Worm (Caenorhabditis elegans) whole organism, mixed stage, embryonic: ENCODE measurements around the gene lsm-5.
A peak's percentile ranks its signal among the peaks of the same experiment; 100 is the strongest.
"Not testable (repeated sequence)": the region's sequence is repeated elsewhere in the genome, so short reads cannot be mapped to it uniquely, and the experiment has no call there.

Experiments used
- M03D4.4 ChIP-seq: sonication (generic microtip); optimal IDR thresholded peaks from 2 replicates; lab custom pipeline; 2017; ENCODE audit warnings: mild to moderate bottlenecking, missing genetic modification characterization, missing compliant biosample characterization
- bed-3 ChIP-seq: fragments of 200-800 bp; sonication (Bioruptor generic); optimal IDR thresholded peaks from 3 replicates; lab custom pipeline; 2018; ENCODE audit warnings: mild to moderate bottlenecking, missing genetic modification characterization, moderate library complexity, missing compliant biosample characterization
- blmp-1 ChIP-seq: fragments of 150-350 bp; optimal IDR thresholded peaks from 2 replicates; lab custom pipeline; 2014; ENCODE audit warnings: missing biosample characterization, missing genetic modification characterization
- ceh-39 ChIP-seq: fragments of 150-350 bp; optimal IDR thresholded peaks from 2 replicates; lab custom pipeline; 2014; ENCODE audit warnings: missing biosample characterization, missing genetic modification characterization
- ceh-43 ChIP-seq: fragments of 200-800 bp; sonication (Bioruptor generic); optimal IDR thresholded peaks from 2 replicates; lab custom pipeline; 2018; ENCODE audit warnings: mild to moderate bottlenecking, missing genetic modification characterization, moderate library complexity, missing compliant biosample characterization
- ceh-83 ChIP-seq: fragments of 200-800 bp; sonication (Bioruptor generic); optimal IDR thresholded peaks from 2 replicates; lab custom pipeline; 2018; ENCODE audit warnings: mild to moderate bottlenecking, missing genetic modification characterization, missing compliant biosample characterization
- ces-1 ChIP-seq: fragments of 150-350 bp; optimal IDR thresholded peaks from 2 replicates; lab custom pipeline; 2014; ENCODE audit warnings: missing biosample characterization, missing genetic modification reagents, missing genetic modification characterization
- cnd-1 ChIP-seq: fragments of 200-800 bp; sonication (Bioruptor generic); optimal IDR thresholded peaks from 2 replicates; lab custom pipeline; 2018; ENCODE audit warnings: mild to moderate bottlenecking, missing genetic modification characterization, missing compliant biosample characterization
- drap-1 ChIP-seq: fragments of 200-800 bp; sonication (Bioruptor generic); optimal IDR thresholded peaks from 3 replicates; lab custom pipeline; 2018; ENCODE audit warnings: mild to moderate bottlenecking, missing genetic modification characterization, missing compliant biosample characterization
- elt-1 ChIP-seq: sonication (generic microtip); optimal IDR thresholded peaks from 2 replicates; lab custom pipeline; 2017; ENCODE audit warnings: missing genetic modification characterization, mild to moderate bottlenecking, missing compliant biosample characterization, antibody characterized with exemption, moderate library complexity, borderline replicate concordance; ENCODE audit not compliant: insufficient read depth
- elt-3 ChIP-seq: fragments of 150-350 bp; optimal IDR thresholded peaks from 2 replicates; lab custom pipeline; 2014; ENCODE audit warnings: missing biosample characterization, missing genetic modification characterization
- flh-1 ChIP-seq: fragments of 200-800 bp; sonication (Bioruptor generic); optimal IDR thresholded peaks from 2 replicates; lab custom pipeline; 2018; ENCODE audit warnings: mild to moderate bottlenecking, missing genetic modification characterization, moderate library complexity, missing compliant biosample characterization
- ham-2 ChIP-seq: fragments of 200-800 bp; sonication (Bioruptor generic); optimal IDR thresholded peaks from 2 replicates; lab custom pipeline; 2018; ENCODE audit warnings: mild to moderate bottlenecking, missing genetic modification characterization, missing compliant biosample characterization
- hlh-1 ChIP-seq: fragments of 150-350 bp; optimal IDR thresholded peaks from 2 replicates; lab custom pipeline; 2014; ENCODE audit warnings: missing biosample characterization, missing genetic modification reagents, missing genetic modification characterization
- lin-13 ChIP-seq: fragments of 150-350 bp; optimal IDR thresholded peaks from 2 replicates; lab custom pipeline; 2014; ENCODE audit warnings: missing biosample characterization, missing genetic modification characterization
- lin-32 ChIP-seq: fragments of 200-800 bp; sonication (Bioruptor generic); optimal IDR thresholded peaks from 2 replicates; lab custom pipeline; 2018; ENCODE audit warnings: mild to moderate bottlenecking, missing genetic modification characterization, missing compliant biosample characterization
- lsy-2 ChIP-seq: fragments of 150-350 bp; optimal IDR thresholded peaks from 2 replicates; lab custom pipeline; 2014; ENCODE audit warnings: missing biosample characterization, missing genetic modification characterization
- mab-5 ChIP-seq: fragments of 150-350 bp; optimal IDR thresholded peaks from 2 replicates; lab custom pipeline; 2014; ENCODE audit warnings: missing biosample characterization, missing genetic modification characterization
- mep-1 ChIP-seq: fragments of 150-350 bp; optimal IDR thresholded peaks from 2 replicates; lab custom pipeline; 2017; ENCODE audit warnings: missing biosample characterization, missing genetic modification reagents, missing genetic modification characterization, inconsistent platforms
- mls-2 ChIP-seq: sonication (generic microtip); optimal IDR thresholded peaks from 2 replicates; lab custom pipeline; 2016; ENCODE audit warnings: mild to moderate bottlenecking, missing genetic modification characterization, moderate library complexity, missing compliant biosample characterization
- nhr-12 ChIP-seq: fragments of 150-350 bp; optimal IDR thresholded peaks from 2 replicates; lab custom pipeline; 2014; ENCODE audit warnings: missing biosample characterization, missing genetic modification characterization
- nhr-2 ChIP-seq: fragments of 150-350 bp; optimal IDR thresholded peaks from 2 replicates; lab custom pipeline; 2014; ENCODE audit warnings: missing biosample characterization, missing genetic modification characterization
- nhr-237 ChIP-seq: fragments of 150-350 bp; optimal IDR thresholded peaks from 2 replicates; lab custom pipeline; 2014; ENCODE audit warnings: missing biosample characterization, missing genetic modification characterization
- nhr-28 ChIP-seq: fragments of 150-350 bp; optimal IDR thresholded peaks from 2 replicates; lab custom pipeline; 2014; ENCODE audit warnings: missing biosample characterization, missing genetic modification characterization
- nhr-76 ChIP-seq: sonication (generic microtip); optimal IDR thresholded peaks from 2 replicates; lab custom pipeline; 2017; ENCODE audit warnings: missing biosample characterization, missing genetic modification characterization
- pha-4 ChIP-seq: fragments of 150-350 bp; optimal IDR thresholded peaks from 2 replicates; lab custom pipeline; 2018; ENCODE audit warnings: missing biosample characterization, missing genetic modification reagents, missing genetic modification characterization
- sem-2 ChIP-seq: fragments of 200-800 bp; sonication (Bioruptor generic); optimal IDR thresholded peaks from 2 replicates; lab custom pipeline; 2018; ENCODE audit warnings: mild to moderate bottlenecking, missing genetic modification characterization, missing compliant biosample characterization
- snpc-4 ChIP-seq: fragments of 150-350 bp; optimal IDR thresholded peaks from 2 replicates; lab custom pipeline; 2014; ENCODE audit warnings: missing biosample characterization, missing genetic modification characterization
- sptf-1 ChIP-seq: sonication (generic microtip); optimal IDR thresholded peaks from 2 replicates; lab custom pipeline; 2017; ENCODE audit warnings: mild to moderate bottlenecking, missing genetic modification characterization, moderate library complexity, missing compliant biosample characterization
- tbx-8 ChIP-seq: fragments of 200-800 bp; sonication (Bioruptor generic); optimal IDR thresholded peaks from 2 replicates; lab custom pipeline; 2018; ENCODE audit warnings: mild to moderate bottlenecking, missing genetic modification characterization, moderate library complexity, missing compliant biosample characterization
- unc-120 ChIP-seq: sonication (generic microtip); optimal IDR thresholded peaks from 2 replicates; lab custom pipeline; 2017; ENCODE audit warnings: missing genetic modification characterization, missing compliant biosample characterization; ENCODE audit not compliant: poor library complexity, severe bottlenecking
- unc-39 ChIP-seq: fragments of 150-350 bp; optimal IDR thresholded peaks from 2 replicates; lab custom pipeline; 2014; ENCODE audit warnings: missing biosample characterization, missing genetic modification characterization
- unc-62 ChIP-seq: fragments of 150-350 bp; optimal IDR thresholded peaks from 2 replicates; lab custom pipeline; 2014; ENCODE audit warnings: missing biosample characterization, missing genetic modification reagents, missing genetic modification characterization
- zip-8 ChIP-seq: fragments of 150-350 bp; optimal IDR thresholded peaks from 2 replicates; lab custom pipeline; 2014; ENCODE audit warnings: missing biosample characterization, missing genetic modification characterization
- ztf-11 ChIP-seq: fragments of 150-350 bp; optimal IDR thresholded peaks from 2 replicates; lab custom pipeline; 2014; ENCODE audit warnings: missing biosample characterization, missing genetic modification characterization

The lsm-5 gene

ce11 chrV:15599762-15600161 lies 29.6 kb downstream of the lsm-5 start, which contains the start of gene B0391.14:
B0391.14 (minus strand) TSS chrV:15599862.
- TF ChIP-seq mab-5 (tag; lab: Kevin White, UChicago); drap-1 (GFP tag; lab: Kevin White, UChicago); ceh-43 (GFP tag; lab: Kevin White, UChicago): not testable (repeated sequence)

- no peak for TF ChIP-seq ceh-43 (GFP tag; lab: Kevin White, UChicago)
- TF ChIP-seq M03D4.4 (tag; lab: Kevin White, UChicago): no peak
- TF ChIP-seq nhr-2 (tag; lab: Kevin White, UChicago): no peak
- no peak for TF ChIP-seq cnd-1 (tag; lab: Kevin White, UChicago)
- TF ChIP-seq zip-8: no peak
- no peak for TF ChIP-seq unc-120
- no peak for TF ChIP-seq mab-5 (tag; lab: Kevin White, UChicago)
- TF ChIP-seq elt-1 (tag; lab: Kevin White, UChicago): no peak
- no peak for TF ChIP-seq sptf-1 (tag; lab: Kevin White, UChicago)
- no peak for TF ChIP-seq nhr-12 (tag; lab: Kevin White, UChicago)
Measured at ce11 chrV:15602253-15602652, 32.1 kb downstream of the lsm-5 start, which contains the start of gene fbxa-152. fbxa-152 (minus strand) TSS chrV:15602353.

DNA sequence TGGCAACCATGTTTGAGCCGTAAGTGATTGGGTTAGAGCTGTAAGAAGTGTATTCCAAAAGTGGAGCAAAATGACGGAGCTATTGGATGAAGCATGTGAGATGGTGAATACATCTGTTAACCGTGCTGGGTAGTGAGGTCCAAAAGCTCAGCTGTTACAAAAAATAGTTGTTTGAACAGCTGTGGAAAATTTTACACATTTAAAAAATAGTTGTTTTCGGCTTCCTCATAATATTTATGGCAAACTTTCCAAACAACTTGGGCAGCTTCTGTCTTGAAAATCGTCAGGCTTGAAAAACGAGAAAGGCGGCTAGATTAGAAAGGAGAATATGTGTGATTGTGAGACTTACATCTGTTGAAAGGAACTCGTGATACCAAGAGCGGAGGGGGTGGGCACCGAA lies 34.9 kb downstream of the lsm-5 start, which contains the start of gene fbxa-154:
fbxa-154 (minus strand) TSS at position 101 of the 400 bp plus-strand sequence.
- no peak for TF ChIP-seq cnd-1 (tag; lab: Kevin White, UChicago)
- no peak for TF ChIP-seq snpc-4 (tag; lab: Kevin White, UChicago)
- TF ChIP-seq mls-2 (tag; lab: Kevin White, UChicago): no peak
- TF ChIP-seq bed-3 (GFP tag; lab: Kevin White, UChicago): no peak
- no peak for TF ChIP-seq ham-2 (GFP tag; lab: Kevin White, UChicago)
- TF ChIP-seq lin-13: no peak
- no peak for TF ChIP-seq ceh-43 (GFP tag; lab: Kevin White, UChicago)
- TF ChIP-seq nhr-76 (tag; lab: Kevin White, UChicago): no peak
- no peak for TF ChIP-seq unc-39 (tag; lab: Kevin White, UChicago)
- TF ChIP-seq elt-1 (tag; lab: Kevin White, UChicago): no peak
- no peak for TF ChIP-seq mab-5 (tag; lab: Kevin White, UChicago)
- no peak for TF ChIP-seq hlh-1 (tag; lab: Kevin White, UChicago)
- no peak for TF ChIP-seq blmp-1
- TF ChIP-seq nhr-237 (tag; lab: Kevin White, UChicago): no peak
- no peak for TF ChIP-seq zip-8
- no peak for TF ChIP-seq ces-1 (GFP tag; lab: Kevin White, UChicago)
- no peak for TF ChIP-seq mep-1
- no peak for TF ChIP-seq lin-32
- TF ChIP-seq nhr-12 (tag; lab: Kevin White, UChicago): no peak
- no peak for TF ChIP-seq nhr-2 (tag; lab: Kevin White, UChicago)

ce11 chrV:15610350-15610940 lies 40.3 kb downstream of the lsm-5 start, which contains the start of the genes fbxa-153 and str-12:
fbxa-153 (minus strand) TSS chrV:15610384.
str-12 (plus strand) TSS chrV:15610890.
- no peak for TF ChIP-seq lin-32
- no peak for TF ChIP-seq flh-1 (GFP tag; lab: Kevin White, UChicago)
- TF ChIP-seq blmp-1: no peak
- TF ChIP-seq unc-120: no peak
- peak; percentile 48 for TF ChIP-seq ceh-39 (tag; lab: Kevin White, UChicago)
- TF ChIP-seq M03D4.4 (tag; lab: Kevin White, UChicago): peak; percentile 7
- no peak for TF ChIP-seq sptf-1 (tag; lab: Kevin White, UChicago)
- TF ChIP-seq nhr-237 (tag; lab: Kevin White, UChicago): no peak
- TF ChIP-seq ham-2 (GFP tag; lab: Kevin White, UChicago): peak; percentile 17
- TF ChIP-seq nhr-28 (tag; lab: Kevin White, UChicago): no peak
- no peak for TF ChIP-seq ceh-83 (GFP tag; lab: Kevin White, UChicago)
- TF ChIP-seq pha-4: peak; percentile 45
- no peak for TF ChIP-seq elt-3 (tag; lab: Kevin White, UChicago)
- peak; percentile 85 for TF ChIP-seq mep-1
- TF ChIP-seq mls-2 (tag; lab: Kevin White, UChicago): peak; percentile 44
- TF ChIP-seq cnd-1 (tag; lab: Kevin White, UChicago): peak; percentile 52
- TF ChIP-seq unc-39 (tag; lab: Kevin White, UChicago): no peak
- peak; percentile 29 for TF ChIP-seq nhr-2 (tag; lab: Kevin White, UChicago)
- TF ChIP-seq nhr-12 (tag; lab: Kevin White, UChicago): no peak
- TF ChIP-seq lsy-2: no peak
- TF ChIP-seq ceh-43 (GFP tag; lab: Kevin White, UChicago): no peak
- no peak for TF ChIP-seq tbx-8 (GFP tag; lab: Kevin White, UChicago)
- TF ChIP-seq ces-1 (GFP tag; lab: Kevin White, UChicago): peak; percentile 79
- no peak for TF ChIP-seq lin-13
- TF ChIP-seq elt-1 (tag; lab: Kevin White, UChicago): no peak
- no peak for TF ChIP-seq snpc-4 (tag; lab: Kevin White, UChicago)
- TF ChIP-seq ztf-11 (tag; lab: Kevin White, UChicago): no peak
- no peak for TF ChIP-seq bed-3 (GFP tag; lab: Kevin White, UChicago)
- peak; percentile 62 for TF ChIP-seq drap-1 (GFP tag; lab: Kevin White, UChicago)
- TF ChIP-seq zip-8: peak; percentile 20
- TF ChIP-seq sem-2: no peak
- TF ChIP-seq hlh-1 (tag; lab: Kevin White, UChicago): no peak
- no peak for TF ChIP-seq mab-5 (tag; lab: Kevin White, UChicago)
- TF ChIP-seq unc-62: no peak
- no peak for TF ChIP-seq nhr-76 (tag; lab: Kevin White, UChicago)
